Worm (Caenorhabditis elegans) whole organism, L2 larva: ENCODE measurements around the gene F43G6.4.

Experiments
- F13H6.1 ChIP-seq: sonication (generic microtip); optimal IDR thresholded peaks from 2 replicates; lab custom pipeline; 2016; ENCODE audit warnings: missing genetic modification characterization, missing compliant biosample characterization
- ama-1 ChIP-seq: fragments of 150-350 bp; optimal IDR thresholded peaks from 2 replicates; lab custom pipeline; 2018; ENCODE audit warnings: inconsistent platforms
- ceh-82 ChIP-seq: fragments of 150-350 bp; optimal IDR thresholded peaks from 2 replicates; lab custom pipeline; 2014; ENCODE audit warnings: missing biosample characterization, missing genetic modification characterization
- egl-27 ChIP-seq: sonication (generic microtip); optimal IDR thresholded peaks from 3 replicates; lab custom pipeline; 2017; ENCODE audit warnings: missing biosample characterization, missing genetic modification reagents, missing genetic modification characterization
- elt-3 ChIP-seq: sonication (generic microtip); optimal IDR thresholded peaks from 2 replicates; lab custom pipeline; 2017; ENCODE audit warnings: missing biosample characterization, missing genetic modification characterization
- lin-11 ChIP-seq: fragments of 150-350 bp; sonication (generic microtip); optimal IDR thresholded peaks from 2 replicates; lab custom pipeline; 2014; ENCODE audit warnings: missing biosample characterization, missing genetic modification characterization, inconsistent platforms, mixed read lengths
- lin-39 ChIP-seq: fragments of 150-350 bp; optimal IDR thresholded peaks from 2 replicates; lab custom pipeline; 2014; ENCODE audit warnings: missing biosample characterization, missing genetic modification reagents, missing genetic modification characterization
- nhr-77 ChIP-seq: fragments of 150-350 bp; optimal IDR thresholded peaks from 2 replicates; lab custom pipeline; 2014; ENCODE audit warnings: missing biosample characterization, missing genetic modification characterization
- skn-1 ChIP-seq: sonication (generic microtip); optimal IDR thresholded peaks from 2 replicates; lab custom pipeline; 2017; ENCODE audit warnings: missing biosample characterization, missing genetic modification characterization
- snpc-4 ChIP-seq: fragments of 150-350 bp; optimal IDR thresholded peaks from 2 replicates; lab custom pipeline; 2014; ENCODE audit warnings: missing biosample characterization, missing genetic modification characterization
- unc-55 ChIP-seq: fragments of 150-350 bp; sonication (generic microtip); optimal IDR thresholded peaks from 3 replicates; lab custom pipeline; 2014; ENCODE audit warnings: missing biosample characterization, missing genetic modification reagents, missing genetic modification characterization
- unc-62 ChIP-seq: fragments of 150-350 bp; optimal IDR thresholded peaks from 2 replicates; lab custom pipeline; 2014; ENCODE audit warnings: missing biosample characterization, missing genetic modification reagents, missing genetic modification characterization
- ztf-4 ChIP-seq: fragments of 150-350 bp; optimal IDR thresholded peaks from 2 replicates; lab custom pipeline; 2014; ENCODE audit warnings: missing biosample characterization, missing genetic modification characterization

DNA sequence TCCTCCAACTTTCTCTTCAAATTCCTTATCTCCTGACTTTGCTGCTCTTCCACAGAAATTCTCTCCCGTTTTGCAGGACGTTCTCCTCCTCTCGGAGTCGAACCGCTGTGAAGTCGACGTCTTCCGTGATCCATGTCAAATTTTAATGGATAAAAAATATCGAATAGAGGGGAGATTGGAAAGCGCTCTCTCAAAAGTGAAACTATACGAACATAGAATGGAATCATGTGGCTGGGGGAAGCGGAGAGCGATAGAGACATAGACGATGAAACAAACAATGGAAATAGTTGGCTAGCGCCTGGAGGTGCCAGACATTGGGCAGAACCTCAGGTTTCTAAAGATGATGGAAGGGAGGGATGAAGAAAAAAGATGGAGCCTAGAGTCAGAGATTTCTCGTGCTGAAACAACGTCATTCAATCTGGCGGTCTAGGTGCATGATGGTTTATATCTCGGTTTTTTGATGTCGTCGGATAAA lies 23.4 kb downstream of the F43G6.4 start, which contains the start of gene F43G6.8:
- TF ChIP-seq nhr-77 (tag; lab: Kevin White, UChicago) = no peak
- no peak for TF ChIP-seq lin-39 (tag; lab: Kevin White, UChicago)
- TF ChIP-seq unc-62 = no peak
- no peak for TF ChIP-seq F13H6.1 (tag; lab: Kevin White, UChicago)
- no peak for TF ChIP-seq ceh-82 (tag; lab: Kevin White, UChicago)
- no peak for TF ChIP-seq skn-1 (tag; lab: Kevin White, UChicago)
- peak; percentile 29 for TF ChIP-seq lin-11
- no peak for TF ChIP-seq ztf-4 (tag; lab: Kevin White, UChicago)
- TF ChIP-seq unc-55 (GFP tag; lab: Kevin White, UChicago) = peak; percentile 50
- TF ChIP-seq egl-27 = no peak
- peak; percentile 2 for TF ChIP-seq snpc-4
- TF ChIP-seq elt-3 (tag; lab: Kevin White, UChicago) = no peak
- TF ChIP-seq ama-1 (lab: Kevin White, UChicago) = peak; percentile 79
